Worm (Caenorhabditis elegans): ENCODE results near the gene his-63.
A peak's percentile ranks its signal among the peaks of the same experiment; 100 is the strongest.
"Not testable (repeated sequence)": the region's sequence is repeated elsewhere in the genome, so short reads cannot be mapped to it uniquely, and the experiment has no call there.

The his-63 gene

ce11 chrIV:11431448-11431847 is 24.8 kb upstream of the his-63 start:
- TF ChIP-seq hnd-1 (tag; optimal IDR thresholded peaks at IDR 0.05): no peak
- no peak for TF ChIP-seq ceh-36 (tag; optimal IDR thresholded peaks at IDR 0.05)

DNA sequence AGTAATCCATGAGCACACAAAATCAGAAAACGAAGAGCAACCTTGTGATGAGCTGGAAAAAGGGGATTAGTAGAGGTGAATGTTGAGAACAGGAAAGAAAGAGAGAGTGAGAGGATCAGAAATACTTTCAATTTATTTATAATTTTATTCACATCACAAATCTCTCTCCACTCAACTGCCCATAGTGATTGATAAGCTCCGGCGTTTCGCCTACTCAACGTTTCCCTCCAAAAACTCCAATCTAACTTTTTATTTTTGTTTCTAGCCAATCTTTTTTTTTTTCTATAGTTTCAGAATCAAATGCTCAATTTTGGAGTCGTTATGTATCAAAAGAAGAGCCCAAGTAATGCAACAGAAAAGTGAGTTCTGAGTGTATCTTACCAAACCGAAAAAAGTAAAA is 18.8 kb upstream of the his-63 start, which contains the start of gene kin-4:
Gene kin-4, plus strand, starts transcription at position 301 of the 400 bp plus-strand sequence.
- TF ChIP-seq ceh-13 (GFP tag; optimal IDR thresholded peaks at IDR 0.05) (no peak), hmbx-1 (tag; optimal IDR thresholded peaks at IDR 0.05) (no peak), hnd-1 (tag; optimal IDR thresholded peaks at IDR 0.05) (no peak), hmg-4 (GFP tag; optimal IDR thresholded peaks at IDR 0.05) (no peak), tra-4 (tag; optimal IDR thresholded peaks at IDR 0.05) (no peak), flt-1 (GFP tag; IDR thresholded peaks at IDR 0.05) (no peak), ets-7 (tag; optimal IDR thresholded peaks at IDR 0.05) (no peak), sea-1 (GFP tag; conservative IDR thresholded peaks at IDR 0.05) (no peak), tbx-11 (GFP tag; IDR thresholded peaks at IDR 0.05) (no peak)

DNA sequence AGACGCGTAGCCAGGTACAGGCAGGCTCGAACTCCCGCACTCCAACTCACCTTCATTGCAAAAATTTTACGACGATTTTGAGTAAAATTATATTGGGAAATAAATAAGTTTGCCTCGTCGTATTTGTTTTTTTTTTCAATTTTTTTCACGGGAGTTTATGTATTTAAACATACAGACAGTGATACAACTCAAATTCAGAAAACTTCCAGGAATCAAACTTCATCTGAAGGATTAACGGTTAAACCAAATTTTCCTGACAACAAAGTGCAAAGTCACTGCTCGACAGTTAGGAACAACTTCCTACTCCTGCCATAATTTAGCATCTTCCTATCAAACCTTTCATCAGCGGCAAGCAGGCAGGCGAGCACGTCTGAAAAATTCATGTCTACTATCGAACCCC is 18.2 kb upstream of the his-63 start, which contains the start of gene F22B3.8:
Gene F22B3.8, minus strand, starts transcription at position 101 of the 400 bp plus-strand sequence.
- TF ChIP-seq ets-7 (tag; optimal IDR thresholded peaks at IDR 0.05) (no peak), ceh-36 (tag; optimal IDR thresholded peaks at IDR 0.05) (no peak), flt-1 (GFP tag; IDR thresholded peaks at IDR 0.05) (no peak), ama-1 (optimal IDR thresholded peaks at IDR 0.05) (no peak), ceh-13 (GFP tag; optimal IDR thresholded peaks at IDR 0.05) (no peak), B0310.2 (tag; optimal IDR thresholded peaks at IDR 0.05) (no peak), sea-1 (GFP tag; conservative IDR thresholded peaks at IDR 0.05) (no peak), pes-1 (GFP tag; IDR thresholded peaks at IDR 0.05) (no peak), tra-4 (tag; optimal IDR thresholded peaks at IDR 0.05) (no peak), hnd-1 (tag; optimal IDR thresholded peaks at IDR 0.05) (no peak)

DNA sequence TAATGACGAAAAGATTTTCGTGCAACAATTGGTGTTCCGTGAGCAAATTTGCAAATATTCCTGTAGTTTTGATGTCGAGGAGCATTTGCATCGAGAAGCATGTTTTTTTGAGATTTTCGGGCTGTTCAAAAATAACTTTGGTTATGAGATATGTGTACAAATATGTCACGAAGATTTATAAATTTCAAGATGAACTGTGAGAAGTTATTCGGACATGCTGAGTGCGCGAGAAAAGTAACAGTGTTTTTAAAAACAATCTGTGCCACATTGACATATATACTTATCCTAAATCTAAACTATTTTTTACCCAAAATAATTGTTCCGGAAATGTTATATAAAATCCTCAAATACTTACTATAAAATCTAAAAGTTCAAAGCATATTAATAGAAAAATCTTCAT is 15.0 kb upstream of the his-63 start, which contains the start of gene F22B3.7:
Gene F22B3.7, minus strand, starts transcription at position 101 of the 400 bp plus-strand sequence.
- no peak for TF ChIP-seq ceh-13 (GFP tag; optimal IDR thresholded peaks at IDR 0.05)
- no peak for TF ChIP-seq aly-1 (tag; optimal IDR thresholded peaks at IDR 0.05)
- TF ChIP-seq tbx-37 (GFP tag; conservative IDR thresholded peaks at IDR 0.05): no peak
- TF ChIP-seq ets-7 (tag; optimal IDR thresholded peaks at IDR 0.05): no peak
- TF ChIP-seq pes-1 (GFP tag; IDR thresholded peaks at IDR 0.05): no peak
- TF ChIP-seq ceh-36 (tag; optimal IDR thresholded peaks at IDR 0.05): no peak
- no peak for TF ChIP-seq hmbx-1 (tag; optimal IDR thresholded peaks at IDR 0.05)
- TF ChIP-seq scrt-1 (GFP tag; IDR thresholded peaks at IDR 0.05): no peak
- no peak for TF ChIP-seq sea-1 (GFP tag; conservative IDR thresholded peaks at IDR 0.05)
- no peak for TF ChIP-seq hnd-1 (tag; optimal IDR thresholded peaks at IDR 0.05)
- no peak for TF ChIP-seq tra-4 (tag; optimal IDR thresholded peaks at IDR 0.05)
- TF ChIP-seq F13C5.2 (tag; optimal IDR thresholded peaks at IDR 0.05): no peak
- no peak for TF ChIP-seq tbx-11 (GFP tag; IDR thresholded peaks at IDR 0.05)
- TF ChIP-seq flt-1 (GFP tag; IDR thresholded peaks at IDR 0.05): no peak

DNA sequence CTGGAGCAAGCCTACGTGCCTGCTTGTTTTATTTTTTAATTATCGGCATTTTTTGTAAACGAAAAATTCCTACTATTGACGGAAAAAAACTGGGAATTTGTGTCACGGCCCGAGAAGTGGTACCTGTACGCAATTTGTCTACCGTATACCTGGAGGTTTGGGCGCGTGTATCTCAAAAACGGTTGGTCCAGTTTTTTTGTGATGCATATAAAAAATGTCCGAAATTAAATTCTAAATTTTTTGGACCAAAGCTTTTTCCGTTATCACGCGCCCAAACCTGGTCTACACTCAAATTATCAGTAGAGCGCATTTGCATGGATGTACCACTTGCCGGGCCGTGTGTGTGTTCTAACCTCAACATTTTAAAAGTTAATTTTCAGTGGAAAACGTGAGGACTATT is 10.1 kb upstream of the his-63 start, which contains the start of gene F22B3.5:
Gene F22B3.5, minus strand, starts transcription at position 101 of the 400 bp plus-strand sequence.
- TF ChIP-seq hmg-4 (GFP tag; optimal IDR thresholded peaks at IDR 0.05); scrt-1 (GFP tag; IDR thresholded peaks at IDR 0.05); hmbx-1 (tag; optimal IDR thresholded peaks at IDR 0.05): not testable (repeated sequence)

DNA sequence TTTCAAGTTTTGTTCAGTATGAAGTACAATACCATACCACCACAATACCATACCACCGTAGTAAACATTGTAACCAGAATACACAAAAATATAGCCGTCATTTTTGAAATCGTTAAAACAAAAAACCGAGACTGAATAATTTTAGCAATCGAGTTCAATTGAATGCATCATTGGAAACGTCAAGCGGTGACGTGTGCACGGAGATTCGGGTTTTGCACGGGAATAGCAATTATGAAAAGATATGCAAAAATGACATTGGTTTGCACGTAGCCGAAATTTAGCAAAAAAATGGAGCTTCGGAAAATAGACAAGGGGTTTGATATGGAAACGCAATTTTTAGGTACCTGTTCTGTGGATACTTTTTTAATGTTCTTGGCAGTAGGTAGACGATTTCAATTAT is 8.3 kb upstream of the his-63 start, which contains the start of gene F22B3.10:
Gene F22B3.10, minus strand, starts transcription at position 101 of the 400 bp plus-strand sequence.
- no peak for TF ChIP-seq hmg-4 (GFP tag; optimal IDR thresholded peaks at IDR 0.05)
- TF ChIP-seq flt-1 (GFP tag; IDR thresholded peaks at IDR 0.05): no peak
- no peak for TF ChIP-seq hmbx-1 (tag; optimal IDR thresholded peaks at IDR 0.05)
- no peak for TF ChIP-seq ceh-36 (tag; optimal IDR thresholded peaks at IDR 0.05)

DNA sequence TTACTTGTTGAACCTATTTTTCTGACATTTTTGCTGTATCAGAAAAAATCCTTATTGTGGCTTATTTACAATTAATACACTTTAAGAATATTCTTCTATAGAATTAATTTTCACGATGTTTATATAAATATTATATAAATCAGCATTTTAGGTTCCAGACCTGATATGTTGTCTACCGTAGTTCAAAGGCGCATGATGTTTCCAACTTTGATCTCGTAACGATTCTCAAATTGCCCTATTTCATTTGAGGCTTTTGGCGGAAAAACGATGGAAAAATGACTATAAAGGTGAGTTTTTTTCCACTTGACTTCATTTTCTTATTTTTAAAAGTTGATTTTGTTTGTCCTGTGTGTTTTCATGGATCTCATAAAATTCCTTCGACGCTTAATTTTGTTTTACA is 3.4 kb upstream of the his-63 start, which contains the start of gene gfat-2:
Gene gfat-2, plus strand, starts transcription at position 145 of the 400 bp plus-strand sequence.
- no peak for TF ChIP-seq pes-1 (GFP tag; IDR thresholded peaks at IDR 0.05)
- no peak for TF ChIP-seq ceh-36 (tag; optimal IDR thresholded peaks at IDR 0.05)
- TF ChIP-seq aly-1 (tag; optimal IDR thresholded peaks at IDR 0.05): no peak
- no peak for TF ChIP-seq scrt-1 (GFP tag; IDR thresholded peaks at IDR 0.05)
- no peak for TF ChIP-seq B0310.2 (tag; optimal IDR thresholded peaks at IDR 0.05)
- TF ChIP-seq hnd-1 (tag; optimal IDR thresholded peaks at IDR 0.05): no peak
- TF ChIP-seq flt-1 (GFP tag; IDR thresholded peaks at IDR 0.05): no peak
- no peak for TF ChIP-seq hmbx-1 (tag; optimal IDR thresholded peaks at IDR 0.05)
- TF ChIP-seq ama-1 (optimal IDR thresholded peaks at IDR 0.05): no peak
- TF ChIP-seq F13C5.2 (tag; optimal IDR thresholded peaks at IDR 0.05): no peak
- no peak for TF ChIP-seq tra-4 (tag; optimal IDR thresholded peaks at IDR 0.05)
- no peak for TF ChIP-seq hmg-4 (GFP tag; optimal IDR thresholded peaks at IDR 0.05)
- TF ChIP-seq ceh-13 (GFP tag; optimal IDR thresholded peaks at IDR 0.05): no peak
- no peak for TF ChIP-seq tbx-37 (GFP tag; conservative IDR thresholded peaks at IDR 0.05)

ce11 chrIV:11406127-11406526 is 534 bp downstream of the his-63 start:
- peak; percentile 81 for TF ChIP-seq aly-1 (tag; optimal IDR thresholded peaks at IDR 0.05)
- TF ChIP-seq ama-1 (optimal IDR thresholded peaks at IDR 0.05): peak; percentile 83
